Worm (Caenorhabditis elegans): ENCODE data around the gene Y22D7AL.7.
A peak's percentile ranks its signal among the peaks of the same experiment; 100 is the strongest.

ce11 chrIII:1532777-1533473 is 43.6 kb upstream of the Y22D7AL.7 start, which contains the start of gene snf-6:
- TF ChIP-seq elt-3 (tag; optimal IDR thresholded peaks at IDR 0.05) = no peak
- no peak for TF ChIP-seq unc-62 (GFP tag; optimal IDR thresholded peaks at IDR 0.05)
- TF ChIP-seq mab-5 (tag; optimal IDR thresholded peaks at IDR 0.05) = no peak
- TF ChIP-seq nhr-76 (tag; optimal IDR thresholded peaks at IDR 0.05) = no peak
- peak; percentile 46 for TF ChIP-seq mep-1 (tag; optimal IDR thresholded peaks at IDR 0.05)
- no peak for TF ChIP-seq cnd-1 (tag; optimal IDR thresholded peaks at IDR 0.05)
- no peak for TF ChIP-seq snpc-4 (tag; optimal IDR thresholded peaks at IDR 0.05)
- peak; percentile 25 for TF ChIP-seq lin-13 (tag; optimal IDR thresholded peaks at IDR 0.05)
- TF ChIP-seq pha-4 (tag; optimal IDR thresholded peaks at IDR 0.05) = no peak
- peak; percentile 24 for TF ChIP-seq ces-1 (GFP tag; optimal IDR thresholded peaks at IDR 0.05)
- TF ChIP-seq nhr-12 (tag; optimal IDR thresholded peaks at IDR 0.05) = no peak
- TF ChIP-seq blmp-1 (tag; optimal IDR thresholded peaks at IDR 0.05) = no peak
- TF ChIP-seq nhr-237 (tag; optimal IDR thresholded peaks at IDR 0.05) = no peak
- no peak for TF ChIP-seq ham-2 (GFP tag; optimal IDR thresholded peaks at IDR 0.05)
